Worm (Caenorhabditis elegans) whole organism, L3 larva: Measurements from ENCODE around the gene ent-4.

ENCODE experiments used
- ceh-16 ChIP-seq: sonication (generic microtip); optimal IDR thresholded peaks from 2 replicates; lab custom pipeline; 2017; ENCODE audit warnings: missing biosample characterization, missing genetic modification characterization
- egl-27 ChIP-seq: sonication (generic microtip); optimal IDR thresholded peaks from 4 replicates; lab custom pipeline; 2017; ENCODE audit warnings: missing biosample characterization, missing genetic modification reagents, missing genetic modification characterization
- elt-3 ChIP-seq, 3 experiments: fragments of 150-350 bp in 1 of 3; sonication (generic microtip) in 2 of 3; optimal IDR thresholded peaks; 2 replicates in 2 of 3; 4 replicates in 1 of 3; lab custom pipeline; 2014 to 2017; ENCODE audit warnings: missing biosample characterization in 3 of 3, missing genetic modification characterization in 3 of 3
- fkh-10 ChIP-seq: sonication (generic microtip); optimal IDR thresholded peaks from 2 replicates; lab custom pipeline; 2017; ENCODE audit warnings: missing biosample characterization, missing genetic modification reagents, missing genetic modification characterization
- lin-39 ChIP-seq: fragments of 150-350 bp; optimal IDR thresholded peaks from 2 replicates; lab custom pipeline; 2018; ENCODE audit warnings: missing biosample characterization, missing genetic modification reagents, missing genetic modification characterization
- nhr-237 ChIP-seq: fragments of 150-350 bp; optimal IDR thresholded peaks from 2 replicates; lab custom pipeline; 2014; ENCODE audit warnings: missing biosample characterization, missing genetic modification characterization
- nhr-25 ChIP-seq: sonication (generic microtip); optimal IDR thresholded peaks from 2 replicates; lab custom pipeline; 2017; ENCODE audit warnings: missing biosample characterization, missing genetic modification characterization
- pha-4 ChIP-seq: fragments of 150-350 bp; optimal IDR thresholded peaks from 2 replicates; lab custom pipeline; 2014; ENCODE audit warnings: missing biosample characterization, missing genetic modification reagents, missing genetic modification characterization
- pqm-1 ChIP-seq: fragments of 150-350 bp; optimal IDR thresholded peaks from 2 replicates; lab custom pipeline; 2017; ENCODE audit warnings: missing biosample characterization, missing genetic modification characterization, inconsistent platforms
- snpc-4 ChIP-seq: fragments of 150-350 bp; optimal IDR thresholded peaks from 2 replicates; lab custom pipeline; 2014; ENCODE audit warnings: missing biosample characterization, missing genetic modification characterization
- tbx-2 ChIP-seq: sonication (generic microtip); optimal IDR thresholded peaks from 2 replicates; lab custom pipeline; 2016; ENCODE audit warnings: mild to moderate bottlenecking, missing genetic modification characterization, missing compliant biosample characterization
- unc-62 ChIP-seq: fragments of 150-350 bp; sonication (generic microtip); optimal IDR thresholded peaks from 4 replicates; lab custom pipeline; 2014; ENCODE audit warnings: missing biosample characterization, missing genetic modification reagents, missing genetic modification characterization

DNA sequence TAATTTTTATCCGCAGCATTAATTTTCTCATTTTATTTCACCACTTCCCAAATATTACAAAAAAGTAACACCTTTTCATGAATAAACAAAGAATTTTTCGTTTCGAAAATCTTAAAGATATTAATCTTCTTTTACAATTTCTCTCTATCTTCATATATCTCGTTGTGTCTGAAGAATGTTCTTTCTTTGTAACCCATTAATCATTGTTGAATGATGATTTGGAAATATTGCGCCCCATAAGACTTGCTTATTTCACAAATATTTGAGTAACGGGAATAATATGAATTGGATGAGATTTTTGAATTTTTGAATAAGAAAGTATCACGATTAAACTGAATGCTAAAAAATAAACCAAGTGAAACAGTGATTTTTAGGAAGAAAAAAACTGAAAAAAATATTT, 5.7 kb upstream of the ent-4 start:
- TF ChIP-seq unc-62 (GFP tag; lab: Kevin White, UChicago): no peak
- no peak for TF ChIP-seq pha-4 (tag; lab: Kevin White, UChicago)
- no peak for TF ChIP-seq ceh-16 (tag; lab: Kevin White, UChicago)
- TF ChIP-seq lin-39 (tag; lab: Kevin White, UChicago): no peak
- TF ChIP-seq elt-3 (tag; optimal IDR thresholded peaks at IDR 0.05; lab: Kevin White, UChicago): no peak
- no peak for TF ChIP-seq fkh-10
- no peak for TF ChIP-seq nhr-237
- TF ChIP-seq nhr-25 (tag; lab: Kevin White, UChicago): no peak
- TF ChIP-seq egl-27 (tag; lab: Kevin White, UChicago): no peak
- no peak for TF ChIP-seq tbx-2 (tag; lab: Kevin White, UChicago)
- no peak for TF ChIP-seq snpc-4 (tag; lab: Kevin White, UChicago)
- TF ChIP-seq pqm-1 (tag; lab: Kevin White, UChicago): no peak
